Fruit fly (Drosophila melanogaster): Measurements from ENCODE around the gene CG11034.

CG11034 gene

DNA sequence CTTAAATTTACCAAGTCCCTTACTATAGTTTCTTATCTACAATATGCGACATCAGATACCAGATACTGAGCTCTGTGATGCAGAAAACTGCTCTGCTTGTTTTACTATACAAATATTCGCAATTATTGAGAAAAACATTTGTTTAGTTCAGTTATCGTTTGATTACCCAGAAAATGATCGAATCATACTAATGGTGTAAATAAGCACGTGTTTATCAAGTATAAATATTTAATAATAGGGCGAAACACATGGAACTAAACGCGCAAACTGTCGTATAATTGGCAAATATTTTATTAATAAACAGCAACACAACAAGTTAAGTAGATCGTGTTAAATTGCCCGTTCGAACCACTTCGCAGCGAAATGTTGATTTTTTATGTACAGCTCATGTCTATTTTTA lies 7.2 kb upstream of the CG11034 start (continued):
- TF ChIP-seq CG13775 (GFP tag; optimal IDR thresholded peaks at IDR 0.05) (no peak), PHDP (tag; optimal IDR thresholded peaks at IDR 0.05) (peak; percentile 88), Sox102F (GFP tag; optimal IDR thresholded peaks at IDR 0.05) (peak; percentile 48), ems (GFP tag; optimal IDR thresholded peaks at IDR 0.05) (peak; percentile 5), wek (GFP tag; optimal IDR thresholded peaks at IDR 0.05) (no peak), CG12071 (GFP tag; optimal IDR thresholded peaks at IDR 0.05) (peak; percentile 60), CG13123 (GFP tag; optimal IDR thresholded peaks at IDR 0.05) (peak; percentile 19), CG17385 (GFP tag; optimal IDR thresholded peaks at IDR 0.05) (peak; percentile 24), CG8924 (tag; optimal IDR thresholded peaks at IDR 0.05) (peak; percentile 37), stc (GFP tag; IDR thresholded peaks at IDR 0.05) (no peak), CG15514 (GFP tag; optimal IDR thresholded peaks at IDR 0.05) (peak; percentile 59), Opbp (GFP tag; IDR thresholded peaks at IDR 0.05; ENCODE audit: partially characterized antibody) (no peak), gem (tag; optimal IDR thresholded peaks at IDR 0.05) (peak; percentile 76), Mad (GFP tag; optimal IDR thresholded peaks at IDR 0.05) (peak; percentile 11), Adf1 (GFP tag; IDR thresholded peaks at IDR 0.05) (0 out of 2 replicates have a peak, but pooled peaks have one; percentile 34), bcd (GFP tag; optimal IDR thresholded peaks at IDR 0.05) (peak; percentile 41), CG43689 (GFP tag; IDR thresholded peaks at IDR 0.05) (no peak), Atf6 (GFP tag; IDR thresholded peaks at IDR 0.05) (peak; percentile 82), peb (GFP tag; IDR thresholded peaks at IDR 0.05) (no peak), CG14441 (GFP tag; IDR thresholded peaks at IDR 0.05) (0 out of 2 replicates have a peak, but pooled peaks have one; percentile 24), CG9817 (tag; optimal IDR thresholded peaks at IDR 0.05) (peak; percentile 72), CG9609 (GFP tag; optimal IDR thresholded peaks at IDR 0.05) (no peak), dmrt99B (tag; optimal IDR thresholded peaks at IDR 0.05) (peak; percentile 1), CG30431 (GFP tag; optimal IDR thresholded peaks at IDR 0.05) (no peak), CG15269 (tag; optimal IDR thresholded peaks at IDR 0.05) (peak; percentile 69), CG10543 (GFP tag; optimal IDR thresholded peaks at IDR 0.05) (peak; percentile 15), ab (GFP tag; optimal IDR thresholded peaks at IDR 0.05) (no peak), ewg (GFP tag; optimal IDR thresholded peaks at IDR 0.05) (no peak), CG4404 (GFP tag; IDR thresholded peaks at IDR 0.05) (no peak), CG10431 (GFP tag; optimal IDR thresholded peaks at IDR 0.05) (no peak), gro (GFP tag; optimal IDR thresholded peaks at IDR 0.05) (peak; percentile 49), salm (tag; optimal IDR thresholded peaks at IDR 0.05) (peak; percentile 3), ATbp (GFP tag; optimal IDR thresholded peaks at IDR 0.05) (peak; percentile 5), croc (GFP tag; conservative IDR thresholded peaks at IDR 0.05) (no peak), gce (GFP tag; IDR thresholded peaks at IDR 0.05) (no peak), B-H2 (GFP tag; optimal IDR thresholded peaks at IDR 0.05) (peak; percentile 33), CG12236 (GFP tag; optimal IDR thresholded peaks at IDR 0.05) (peak; percentile 36), Camta (GFP tag; optimal IDR thresholded peaks at IDR 0.05) (peak; percentile 38), trh (GFP tag; optimal IDR thresholded peaks at IDR 0.05) (peak; percentile 47), CG31388 (GFP tag; optimal IDR thresholded peaks at IDR 0.05) (peak; percentile 15), Awh (GFP tag; IDR thresholded peaks at IDR 0.05) (no peak), slbo (GFP tag; IDR thresholded peaks at IDR 0.05) (no peak), Fer3 (tag; optimal IDR thresholded peaks at IDR 0.05) (peak; percentile 75), CG10462 (GFP tag; optimal IDR thresholded peaks at IDR 0.05) (no peak), pb (GFP tag; optimal IDR thresholded peaks at IDR 0.05) (no peak), CG18011 (GFP tag; optimal IDR thresholded peaks at IDR 0.05) (peak; percentile 57), emc (GFP tag; optimal IDR thresholded peaks at IDR 0.05) (no peak), NFAT (GFP tag; IDR thresholded peaks at IDR 0.05) (no peak), CG2116 (GFP tag; optimal IDR thresholded peaks at IDR 0.05) (peak; percentile 29), CG16815 (GFP tag; optimal IDR thresholded peaks at IDR 0.05) (no peak), CG9932 (GFP tag; IDR thresholded peaks at IDR 0.05) (no peak)

All from whole organism, embryonic.